Worm (Caenorhabditis elegans) whole organism, young adult: ENCODE data around the gene flp-23.

Experiments used
- B0261.1 ChIP-seq: sonication (generic microtip); optimal IDR thresholded peaks from 2 replicates; lab custom pipeline; 2016; ENCODE audit warnings: mild to moderate bottlenecking, missing genetic modification characterization, moderate library complexity, missing compliant biosample characterization
- B0336.3 ChIP-seq: fragments of 200-800 bp; sonication (Bioruptor generic); IDR thresholded peaks from 2 replicates; pipeline ENCODE4 v1.3.6; 2022; ENCODE audit warnings: missing genetic modification characterization, missing compliant biosample characterization
- C17E4.6 ChIP-seq: fragments of 200-800 bp; sonication (Bioruptor generic); IDR thresholded peaks from 2 replicates; pipeline ENCODE4 v1.3.6; 2022; ENCODE audit warnings: missing genetic modification reagents, missing genetic modification characterization, missing compliant biosample characterization
- F10E7.11 ChIP-seq: sonication (generic microtip); optimal IDR thresholded peaks from 2 replicates; lab custom pipeline; 2017; ENCODE audit warnings: mild to moderate bottlenecking, missing genetic modification characterization, moderate library complexity, missing compliant biosample characterization
- F33H1.4 ChIP-seq: fragments of 200-800 bp; sonication (Bioruptor generic); IDR thresholded peaks from 2 replicates; pipeline ENCODE4 v1.3.6; 2022; ENCODE audit warnings: missing genetic modification reagents, missing genetic modification characterization, missing compliant biosample characterization
- F49E8.2 ChIP-seq: sonication (generic microtip); optimal IDR thresholded peaks from 3 replicates; lab custom pipeline; 2017; ENCODE audit warnings: missing genetic modification characterization, mild to moderate bottlenecking, missing compliant biosample characterization, antibody characterized with exemption, moderate library complexity; ENCODE audit not compliant: insufficient read depth
- F52B5.7 ChIP-seq: sonication (generic microtip); optimal IDR thresholded peaks from 2 replicates; lab custom pipeline; 2016; ENCODE audit warnings: mild to moderate bottlenecking, missing genetic modification characterization, missing compliant biosample characterization
- F57A8.1 ChIP-seq: fragments of 200-800 bp; sonication (Bioruptor generic); optimal IDR thresholded peaks from 2 replicates; lab custom pipeline; 2018; ENCODE audit warnings: mild to moderate bottlenecking, missing genetic modification characterization, moderate library complexity, missing compliant biosample characterization
- Y53F4B.3 ChIP-seq: fragments of 200-800 bp; sonication (Bioruptor generic); IDR thresholded peaks from 2 replicates; pipeline ENCODE4 v1.3.6; 2022; ENCODE audit warnings: missing genetic modification reagents, missing genetic modification characterization, missing compliant biosample characterization
- Y79H2A.3 ChIP-seq: fragments of 200-800 bp; sonication (Bioruptor generic); conservative IDR thresholded peaks from 2 replicates; pipeline ENCODE4 v1.3.6; 2022; ENCODE audit warnings: missing genetic modification reagents, missing genetic modification characterization, missing compliant biosample characterization
- attf-3 ChIP-seq: fragments of 200-800 bp; sonication (Bioruptor generic); conservative IDR thresholded peaks from 2 replicates; pipeline ENCODE4 v1.3.6; 2022; ENCODE audit warnings: missing genetic modification reagents, missing genetic modification characterization, missing compliant biosample characterization
- attf-6 ChIP-seq: fragments of 200-800 bp; sonication (Bioruptor generic); IDR thresholded peaks from 2 replicates; pipeline ENCODE4 v1.3.6; 2022; ENCODE audit warnings: missing genetic modification reagents, missing genetic modification characterization, missing compliant biosample characterization
- cebp-2 ChIP-seq: fragments of 200-800 bp; sonication (Bioruptor generic); IDR thresholded peaks from 2 replicates; pipeline ENCODE4 v1.3.6; 2022; ENCODE audit warnings: missing genetic modification characterization, missing compliant biosample characterization
- ceh-27 ChIP-seq: fragments of 200-800 bp; sonication (Bioruptor generic); optimal IDR thresholded peaks from 2 replicates; lab custom pipeline; 2018; ENCODE audit warnings: mild to moderate bottlenecking, missing genetic modification characterization, moderate library complexity, missing compliant biosample characterization
- ceh-79 ChIP-seq: sonication (generic microtip); optimal IDR thresholded peaks from 2 replicates; lab custom pipeline; 2017; ENCODE audit warnings: mild to moderate bottlenecking, missing genetic modification characterization, missing compliant biosample characterization
- ceh-91 ChIP-seq: fragments of 200-800 bp; sonication (Bioruptor generic); IDR thresholded peaks from 2 replicates; pipeline ENCODE4 v1.3.6; 2022; ENCODE audit warnings: missing genetic modification reagents, missing genetic modification characterization, missing compliant biosample characterization
- chd-7 ChIP-seq: sonication (generic microtip); optimal IDR thresholded peaks from 2 replicates; lab custom pipeline; 2016; ENCODE audit warnings: mild to moderate bottlenecking, missing genetic modification characterization, moderate library complexity, missing compliant biosample characterization
- dox-1 ChIP-seq: fragments of 200-800 bp; sonication (Bioruptor generic); IDR thresholded peaks from 2 replicates; pipeline ENCODE4 v1.3.6; 2022; ENCODE audit warnings: missing genetic modification reagents, missing genetic modification characterization, missing compliant biosample characterization
- dpff-1 ChIP-seq: sonication (generic microtip); optimal IDR thresholded peaks from 2 replicates; lab custom pipeline; 2017; ENCODE audit warnings: mild to moderate bottlenecking, missing genetic modification characterization, missing compliant biosample characterization
- dpl-1 ChIP-seq: fragments of 150-350 bp; optimal IDR thresholded peaks from 2 replicates; lab custom pipeline; 2014; ENCODE audit warnings: missing biosample characterization, missing genetic modification reagents, missing genetic modification characterization
- efl-1 ChIP-seq: fragments of 150-350 bp; optimal IDR thresholded peaks from 2 replicates; lab custom pipeline; 2014; ENCODE audit warnings: missing biosample characterization, missing genetic modification reagents, missing genetic modification characterization
- ekl-4 ChIP-seq: fragments of 200-800 bp; sonication (Bioruptor generic); IDR thresholded peaks from 2 replicates; pipeline ENCODE4 v1.3.6; 2022; ENCODE audit warnings: missing genetic modification reagents, missing genetic modification characterization, missing compliant biosample characterization
- gei-17 ChIP-seq: fragments of 200-800 bp; sonication (Bioruptor generic); optimal IDR thresholded peaks from 2 replicates; lab custom pipeline; 2018; ENCODE audit warnings: mild to moderate bottlenecking, missing genetic modification characterization, missing compliant biosample characterization
- hlh-12 ChIP-seq: sonication (generic microtip); optimal IDR thresholded peaks from 2 replicates; lab custom pipeline; 2016; ENCODE audit warnings: missing genetic modification characterization, missing compliant biosample characterization
- hsf-1 ChIP-seq: fragments of 200-800 bp; sonication (Bioruptor generic); IDR thresholded peaks from 2 replicates; pipeline ENCODE4 v1.3.6; 2022; ENCODE audit warnings: missing genetic modification reagents, missing genetic modification characterization, missing compliant biosample characterization
- let-526 ChIP-seq: fragments of 200-800 bp; sonication (Bioruptor generic); IDR thresholded peaks from 2 replicates; pipeline ENCODE4 v1.3.6; 2022; ENCODE audit warnings: missing genetic modification reagents, missing genetic modification characterization, missing compliant biosample characterization
- let-607 ChIP-seq, 2 experiments: fragments of 200-800 bp in 1 of 2; sonication (Bioruptor generic) in 1 of 2; sonication (generic microtip) in 1 of 2; optimal IDR thresholded peaks; 2 replicates each; lab custom pipeline; 2016 to 2018; ENCODE audit warnings: mild to moderate bottlenecking in 2 of 2, missing compliant biosample characterization in 2 of 2, missing genetic modification characterization in 2 of 2, moderate library complexity in 2 of 2, missing genotype in 1 of 2
- lin-26 ChIP-seq: fragments of 200-800 bp; sonication (Bioruptor generic); IDR thresholded peaks from 2 replicates; pipeline ENCODE4 v1.3.6; 2022; ENCODE audit warnings: missing genetic modification reagents, missing genetic modification characterization, missing compliant biosample characterization
- lin-35 ChIP-seq, 3 experiments: fragments of 150-350 bp in 2 of 3; sonication (generic microtip) in 1 of 3; optimal IDR thresholded peaks; 2 replicates each; lab custom pipeline; 2014 to 2018; ENCODE audit warnings: missing biosample characterization in 3 of 3, missing genetic modification characterization in 3 of 3, missing genetic modification reagents in 3 of 3
- lin-40 ChIP-seq: sonication (generic microtip); optimal IDR thresholded peaks from 2 replicates; lab custom pipeline; 2016; ENCODE audit warnings: missing genetic modification characterization, mild to moderate bottlenecking, missing compliant biosample characterization, missing genotype, missing genetic modification reagents
- madf-3 ChIP-seq: fragments of 200-800 bp; sonication (Bioruptor generic); IDR thresholded peaks from 2 replicates; pipeline ENCODE4 v1.3.6; 2022; ENCODE audit warnings: missing genetic modification reagents, missing genetic modification characterization, missing compliant biosample characterization
- madf-6 ChIP-seq: fragments of 200-800 bp; sonication (Bioruptor generic); IDR thresholded peaks from 2 replicates; pipeline ENCODE4 v1.3.6; 2022; ENCODE audit warnings: missing genetic modification reagents, missing genetic modification characterization, missing compliant biosample characterization
- mel-28 ChIP-seq: sonication (generic microtip); optimal IDR thresholded peaks from 2 replicates; lab custom pipeline; 2016; ENCODE audit warnings: borderline replicate concordance, mild to moderate bottlenecking, missing genetic modification characterization, missing compliant biosample characterization
- mes-4 ChIP-seq: sonication (generic microtip); optimal IDR thresholded peaks from 2 replicates; lab custom pipeline; 2016; ENCODE audit warnings: missing genotype, missing genetic modification characterization, missing compliant biosample characterization
- nfyb-1 ChIP-seq: fragments of 200-800 bp; sonication (Bioruptor generic); IDR thresholded peaks from 2 replicates; pipeline ENCODE4 v1.3.6; 2022; ENCODE audit warnings: missing genetic modification reagents, missing genetic modification characterization, missing compliant biosample characterization
- nhr-120 ChIP-seq: fragments of 200-800 bp; sonication (Bioruptor generic); IDR thresholded peaks from 2 replicates; pipeline ENCODE4 v1.3.6; 2022; ENCODE audit warnings: missing genetic modification characterization, missing compliant biosample characterization
- nhr-27 ChIP-seq: fragments of 200-800 bp; sonication (Bioruptor generic); optimal IDR thresholded peaks from 2 replicates; lab custom pipeline; 2018; ENCODE audit warnings: mild to moderate bottlenecking, missing genetic modification characterization, moderate library complexity, missing compliant biosample characterization
- nhr-80 ChIP-seq: sonication (generic microtip); optimal IDR thresholded peaks from 2 replicates; lab custom pipeline; 2016; ENCODE audit warnings: missing genetic modification characterization, missing compliant biosample characterization
- nhr-90 ChIP-seq: sonication (generic microtip); optimal IDR thresholded peaks from 2 replicates; lab custom pipeline; 2016; ENCODE audit warnings: missing genotype, mild to moderate bottlenecking, missing genetic modification characterization, missing compliant biosample characterization
- rcor-1 ChIP-seq: fragments of 200-800 bp; sonication (Bioruptor generic); IDR thresholded peaks from 2 replicates; pipeline ENCODE4 v1.3.6; 2022; ENCODE audit warnings: missing genetic modification reagents, missing genetic modification characterization, missing compliant biosample characterization
- snpc-1.3 ChIP-seq: sonication (generic microtip); optimal IDR thresholded peaks from 2 replicates; lab custom pipeline; 2017; ENCODE audit warnings: missing genetic modification characterization, mild to moderate bottlenecking, missing compliant biosample characterization, antibody characterized with exemption, moderate library complexity, missing genotype, missing genetic modification reagents; ENCODE audit not compliant: insufficient read depth
- snpc-3.4 ChIP-seq: sonication (generic microtip); optimal IDR thresholded peaks from 2 replicates; lab custom pipeline; 2017; ENCODE audit warnings: missing genetic modification characterization, mild to moderate bottlenecking, missing compliant biosample characterization, antibody characterized with exemption, moderate library complexity, missing genotype, missing genetic modification reagents
- somi-1 ChIP-seq: fragments of 200-800 bp; sonication (Bioruptor generic); optimal IDR thresholded peaks from 2 replicates; lab custom pipeline; 2018; ENCODE audit warnings: mild to moderate bottlenecking, missing genetic modification characterization, missing compliant biosample characterization
- tbp1 ChIP-seq: fragments of 200-800 bp; sonication (Bioruptor generic); optimal IDR thresholded peaks from 2 replicates; lab custom pipeline; 2018; ENCODE audit warnings: mild to moderate bottlenecking, missing genetic modification characterization, missing compliant biosample characterization
- tbx-9 ChIP-seq: sonication (generic microtip); optimal IDR thresholded peaks from 2 replicates; lab custom pipeline; 2016; ENCODE audit warnings: borderline replicate concordance, missing genetic modification characterization, inconsistent platforms, missing compliant biosample characterization
- ztf-25 ChIP-seq: fragments of 200-800 bp; sonication (Bioruptor generic); IDR thresholded peaks from 2 replicates; pipeline ENCODE4 v1.3.6; 2022; ENCODE audit warnings: missing genetic modification reagents, missing genetic modification characterization, missing compliant biosample characterization
- ztf-28 ChIP-seq: fragments of 200-800 bp; sonication (Bioruptor generic); IDR thresholded peaks from 2 replicates; pipeline ENCODE4 v1.3.6; 2022; ENCODE audit warnings: missing genetic modification reagents, missing genetic modification characterization, missing compliant biosample characterization
- ztf-6 ChIP-seq: fragments of 200-800 bp; sonication (Bioruptor generic); IDR thresholded peaks from 2 replicates; pipeline ENCODE4 v1.3.6; 2022; ENCODE audit warnings: missing genetic modification reagents, missing genetic modification characterization, missing compliant biosample characterization

flp-23 gene

ce11 chrIII:8628405-8628982, 22.1 kb upstream of the flp-23 start, which contains the start of the genes polk-1 and gpr-1:
Gene polk-1 (minus strand): TSS chrIII:8628590.
Gene gpr-1 (plus strand): TSS chrIII:8628932.
- TF ChIP-seq C17E4.6 (GFP tag; lab: Robert Waterston, UW) (no peak), let-526 (GFP tag; lab: Robert Waterston, UW) (no peak), lin-26 (GFP tag; lab: Robert Waterston, UW) (no peak), madf-6 (peak; percentile 95), attf-3 (peak; percentile 53; the same call in 1 of the 2 replicates), hlh-12 (no peak), nhr-80 (tag; lab: Kevin White, UChicago) (no peak), cebp-2 (GFP tag; lab: Robert Waterston, UW) (no peak), rcor-1 (GFP tag; lab: Robert Waterston, UW) (peak; percentile 16; the same call in 1 of the 2 replicates), ceh-79 (tag; lab: Kevin White, UChicago) (no peak), chd-7 (no peak), tbx-9 (tag; lab: Kevin White, UChicago) (no peak), ekl-4 (GFP tag; lab: Robert Waterston, UW) (0 out of 2 replicates have a peak, but pooled peaks have one; percentile 16), F49E8.2 (tag; lab: Kevin White, UChicago) (no peak), F33H1.4 (GFP tag; lab: Robert Waterston, UW) (peak; percentile 69), ceh-91 (peak; percentile 74), lin-40 (tag; lab: Kevin White, UChicago) (no peak), snpc-1.3 (tag; lab: Kevin White, UChicago) (no peak), ztf-25 (no peak), tbp1 (GFP tag; lab: Kevin White, UChicago) (peak; percentile 10), B0261.1 (tag; lab: Kevin White, UChicago) (no peak), ceh-27 (no peak), let-607 (tag; optimal IDR thresholded peaks at IDR 0.05; lab: Kevin White, UChicago) (no peak), attf-6 (GFP tag; lab: Robert Waterston, UW) (no peak), F52B5.7 (tag; lab: Kevin White, UChicago) (no peak), nfyb-1 (GFP tag; lab: Robert Waterston, UW) (no peak), B0336.3 (GFP tag; lab: Robert Waterston, UW) (no peak), nhr-27 (tag; lab: Kevin White, UChicago) (no peak), dpff-1 (tag; lab: Kevin White, UChicago) (no peak), lin-35 (GFP tag; optimal IDR thresholded peaks at IDR 0.05; lab: Kevin White, UChicago) (peak in 1 of 3 experiments; percentile 65), mes-4 (tag; lab: Kevin White, UChicago) (no peak), mel-28 (tag; lab: Kevin White, UChicago) (no peak), efl-1 (GFP tag; lab: Kevin White, UChicago) (peak; percentile 89), madf-3 (GFP tag; lab: Robert Waterston, UW) (peak; percentile 81), ztf-6 (GFP tag; lab: Robert Waterston, UW) (no peak), nhr-120 (no peak), ztf-28 (GFP tag; lab: Robert Waterston, UW) (no peak), snpc-3.4 (tag; lab: Kevin White, UChicago) (peak; percentile 63), F10E7.11 (tag; lab: Kevin White, UChicago) (no peak), hsf-1 (GFP tag; lab: Robert Waterston, UW) (peak; percentile 78), nhr-90 (tag; lab: Kevin White, UChicago) (no peak), dpl-1 (GFP tag; lab: Kevin White, UChicago) (peak; percentile 60), Y53F4B.3 (GFP tag; lab: Robert Waterston, UW) (no peak), Y79H2A.3 (GFP tag; lab: Robert Waterston, UW) (peak; percentile 59; the same call in 1 of the 2 replicates), gei-17 (GFP tag; lab: Kevin White, UChicago) (no peak), somi-1 (GFP tag; lab: Kevin White, UChicago) (no peak), F57A8.1 (GFP tag; lab: Kevin White, UChicago) (no peak), dox-1 (peak; percentile 74)
